Worm (Caenorhabditis elegans) whole organism, L1 larva: Measurements from ENCODE around the gene srz-19.

ENCODE experiments used
- aha-1 ChIP-seq: fragments of 150-350 bp; optimal IDR thresholded peaks from 2 replicates; lab custom pipeline; 2014; ENCODE audit warnings: missing biosample characterization, missing genetic modification characterization
- aly-2 ChIP-seq: fragments of 150-350 bp; optimal IDR thresholded peaks from 2 replicates; lab custom pipeline; 2014; ENCODE audit warnings: missing biosample characterization, missing genetic modification characterization
- ama-1 ChIP-seq: fragments of 150-350 bp; optimal IDR thresholded peaks from 2 replicates; lab custom pipeline; 2014
- blmp-1 ChIP-seq: fragments of 150-350 bp; optimal IDR thresholded peaks from 2 replicates; lab custom pipeline; 2014; ENCODE audit warnings: missing biosample characterization, missing genetic modification characterization
- ceh-8 ChIP-seq: fragments of 200-800 bp; sonication (Bioruptor generic); optimal IDR thresholded peaks from 2 replicates; lab custom pipeline; 2018; ENCODE audit warnings: mild to moderate bottlenecking, missing genetic modification characterization, moderate library complexity, missing compliant biosample characterization
- ceh-82 ChIP-seq, 3 experiments: fragments of 150-350 bp in 1 of 3; sonication (generic microtip) in 2 of 3; optimal IDR thresholded peaks; 2 replicates each; lab custom pipeline; 2014 to 2017; ENCODE audit warnings: missing biosample characterization in 3 of 3, missing genetic modification characterization in 3 of 3
- ceh-90 ChIP-seq: sonication (generic microtip); optimal IDR thresholded peaks from 2 replicates; lab custom pipeline; 2016; ENCODE audit warnings: missing genetic modification characterization, missing compliant biosample characterization
- dsc-1 ChIP-seq: sonication (generic microtip); optimal IDR thresholded peaks from 2 replicates; lab custom pipeline; 2016; ENCODE audit warnings: mild to moderate bottlenecking, missing genetic modification characterization, missing compliant biosample characterization
- efl-1 ChIP-seq, 4 experiments: fragments of 150-350 bp; optimal IDR thresholded peaks in 3 of 4; peaks in 1 of 4; 1 replicate in 1 of 4; 2 replicates in 3 of 4; lab custom pipeline; 2014; ENCODE audit warnings: missing biosample characterization in 2 of 4, missing genetic modification characterization in 2 of 4, missing genetic modification reagents in 2 of 4
- egl-13 ChIP-seq: sonication (generic microtip); optimal IDR thresholded peaks from 2 replicates; lab custom pipeline; 2016; ENCODE audit warnings: missing genotype, missing genetic modification reagents, missing genetic modification characterization, missing compliant biosample characterization
- elt-2 ChIP-seq: sonication (generic microtip); optimal IDR thresholded peaks from 2 replicates; lab custom pipeline; 2016; ENCODE audit warnings: missing genetic modification characterization, mild to moderate bottlenecking, inconsistent platforms, missing compliant biosample characterization, missing genetic modification reagents
- elt-3 ChIP-seq, 6 experiments: fragments of 150-350 bp in 1 of 6; sonication (generic microtip); optimal IDR thresholded peaks; 2 replicates each; lab custom pipeline; 2017 to 2018; ENCODE audit warnings: missing biosample characterization in 6 of 6, missing genetic modification characterization in 6 of 6, inconsistent platforms in 1 of 6
- fkh-10 ChIP-seq: sonication (generic microtip); optimal IDR thresholded peaks from 2 replicates; lab custom pipeline; 2017; ENCODE audit warnings: missing biosample characterization, missing genetic modification reagents, missing genetic modification characterization
- grh-1 ChIP-seq: fragments of 200-800 bp; sonication (Bioruptor generic); IDR thresholded peaks from 2 replicates; pipeline ENCODE4 v1.3.6; 2022; ENCODE audit warnings: missing genetic modification reagents, missing genetic modification characterization, missing compliant biosample characterization
- hlh-17 ChIP-seq: fragments of 200-800 bp; sonication (Bioruptor generic); optimal IDR thresholded peaks from 2 replicates; lab custom pipeline; 2018; ENCODE audit warnings: missing genetic modification characterization, mild to moderate bottlenecking, missing compliant biosample characterization, moderate library complexity, borderline replicate concordance
- isw-1 ChIP-seq: fragments of 200-800 bp; sonication (Bioruptor generic); IDR thresholded peaks from 2 replicates; pipeline ENCODE4 v1.3.6; 2022; ENCODE audit warnings: missing genetic modification characterization, missing compliant biosample characterization
- jun-1 ChIP-seq: fragments of 150-350 bp; optimal IDR thresholded peaks from 2 replicates; lab custom pipeline; 2014; ENCODE audit warnings: missing biosample characterization, missing genetic modification reagents, missing genetic modification characterization
- lin-15B ChIP-seq: fragments of 150-350 bp; sonication (generic microtip); optimal IDR thresholded peaks from 3 replicates; lab custom pipeline; 2014; ENCODE audit warnings: missing biosample characterization, missing genetic modification characterization
- lin-35 ChIP-seq, 2 experiments: fragments of 150-350 bp; optimal IDR thresholded peaks; 2 replicates each; lab custom pipeline; 2014; ENCODE audit warnings: missing biosample characterization in 2 of 2, missing genetic modification characterization in 2 of 2, missing genetic modification reagents in 2 of 2
- mab-9 ChIP-seq: fragments of 200-800 bp; sonication (Bioruptor generic); IDR thresholded peaks from 2 replicates; pipeline ENCODE4 v1.3.6; 2022; ENCODE audit warnings: missing genetic modification reagents, missing genetic modification characterization, missing compliant biosample characterization
- nhr-11 ChIP-seq: fragments of 150-350 bp; optimal IDR thresholded peaks from 2 replicates; lab custom pipeline; 2014; ENCODE audit warnings: missing biosample characterization, missing genetic modification characterization
- nhr-12 ChIP-seq: sonication (generic microtip); optimal IDR thresholded peaks from 2 replicates; lab custom pipeline; 2017; ENCODE audit warnings: missing biosample characterization, missing genetic modification characterization
- nhr-20 ChIP-seq: sonication (generic microtip); optimal IDR thresholded peaks from 2 replicates; lab custom pipeline; 2016; ENCODE audit warnings: mild to moderate bottlenecking, missing genetic modification characterization, missing compliant biosample characterization
- nhr-237 ChIP-seq: fragments of 150-350 bp; optimal IDR thresholded peaks from 2 replicates; lab custom pipeline; 2014; ENCODE audit warnings: missing biosample characterization, missing genetic modification characterization
- nhr-28 ChIP-seq: fragments of 150-350 bp; optimal IDR thresholded peaks from 2 replicates; lab custom pipeline; 2014; ENCODE audit warnings: missing biosample characterization, missing genetic modification characterization
- nhr-47 ChIP-seq: sonication (generic microtip); optimal IDR thresholded peaks from 2 replicates; lab custom pipeline; 2016; ENCODE audit warnings: mild to moderate bottlenecking, missing genetic modification characterization, moderate library complexity, missing compliant biosample characterization
- nhr-71 ChIP-seq: sonication (generic microtip); optimal IDR thresholded peaks from 2 replicates; lab custom pipeline; 2016; ENCODE audit warnings: mild to moderate bottlenecking, missing genetic modification characterization, moderate library complexity, missing compliant biosample characterization
- nhr-77 ChIP-seq: fragments of 150-350 bp; optimal IDR thresholded peaks from 2 replicates; lab custom pipeline; 2014; ENCODE audit warnings: missing biosample characterization, missing genetic modification characterization
- nhr-90 ChIP-seq: sonication (generic microtip); optimal IDR thresholded peaks from 2 replicates; lab custom pipeline; 2016; ENCODE audit warnings: mild to moderate bottlenecking, missing genetic modification characterization, missing compliant biosample characterization; ENCODE audit not compliant: poor library complexity
- pag-3 ChIP-seq: sonication (generic microtip); optimal IDR thresholded peaks from 2 replicates; lab custom pipeline; 2017; ENCODE audit warnings: missing genetic modification characterization, mild to moderate bottlenecking, missing compliant biosample characterization, antibody characterized with exemption, borderline replicate concordance; ENCODE audit not compliant: insufficient read depth
- pax-3 ChIP-seq: fragments of 200-800 bp; sonication (Bioruptor generic); optimal IDR thresholded peaks from 2 replicates; lab custom pipeline; 2018; ENCODE audit warnings: mild to moderate bottlenecking, missing genetic modification characterization, moderate library complexity, missing compliant biosample characterization
- pqm-1 ChIP-seq: sonication (generic microtip); optimal IDR thresholded peaks from 3 replicates; lab custom pipeline; 2017; ENCODE audit warnings: missing biosample characterization, missing genetic modification characterization
- skn-1 ChIP-seq: fragments of 150-350 bp; optimal IDR thresholded peaks from 2 replicates; lab custom pipeline; 2014; ENCODE audit warnings: missing biosample characterization, missing genetic modification characterization
- tlp-1 ChIP-seq: fragments of 150-350 bp; optimal IDR thresholded peaks from 2 replicates; lab custom pipeline; 2014; ENCODE audit warnings: missing biosample characterization, missing genetic modification characterization
- unc-30 ChIP-seq: sonication (generic microtip); optimal IDR thresholded peaks from 2 replicates; lab custom pipeline; 2017; ENCODE audit warnings: missing biosample characterization, missing genetic modification characterization
- ztf-4 ChIP-seq: fragments of 150-350 bp; optimal IDR thresholded peaks from 2 replicates; lab custom pipeline; 2014; ENCODE audit warnings: missing biosample characterization, missing genetic modification characterization

The srz-19 gene

ce11 chrIV:3941658-3942328 lies 22.2 kb downstream of the srz-19 start, which contains the start of gene clec-174:
Gene clec-174 (minus strand): TSS chrIV:3941708.
- TF ChIP-seq ceh-8 (GFP tag; lab: Kevin White, UChicago) (no peak), nhr-12 (tag; lab: Kevin White, UChicago) (no peak), aha-1 (no peak), nhr-77 (tag; lab: Kevin White, UChicago) (no peak), lin-35 (GFP tag; optimal IDR thresholded peaks at IDR 0.05; lab: Kevin White, UChicago) (no peak), aly-2 (tag; lab: Kevin White, UChicago) (no peak), nhr-11 (no peak), pqm-1 (tag; lab: Kevin White, UChicago) (no peak), nhr-90 (tag; lab: Kevin White, UChicago) (no peak), tlp-1 (tag; lab: Kevin White, UChicago) (no peak), ceh-82 (tag; optimal IDR thresholded peaks at IDR 0.05; lab: Kevin White, UChicago) (no peak), ztf-4 (no peak), mab-9 (no peak), isw-1 (no peak)
- TF ChIP-seq, all 84 proteins: peak for 0

ce11 chrIV:3943003-3943402 lies 23.4 kb downstream of the srz-19 start, which contains the start of gene Y46C8AL.11:
Gene Y46C8AL.11 (plus strand): TSS chrIV:3943303.
- TF ChIP-seq efl-1 (optimal IDR thresholded peaks at IDR 0.05; lab: Kevin White, UChicago) (no peak), efl-1 (GFP tag; optimal IDR thresholded peaks at IDR 0.05 in 1 of 2; lab: Kevin White, UChicago) (no peak), pax-3 (tag; lab: Kevin White, UChicago) (no peak), ama-1 (lab: Kevin White, UChicago) (no peak), nhr-11 (no peak), nhr-71 (tag; lab: Kevin White, UChicago) (no peak), elt-3 (tag; optimal IDR thresholded peaks at IDR 0.05; lab: Kevin White, UChicago) (no peak), nhr-20 (tag; lab: Kevin White, UChicago) (no peak), pag-3 (tag; lab: Kevin White, UChicago) (no peak)
- TF ChIP-seq, all 84 proteins: peak for 0

ce11 chrIV:3944459-3944858 lies 24.9 kb downstream of the srz-19 start, which contains the start of gene clec-72:
Gene clec-72 (plus strand): TSS chrIV:3944816.
- TF ChIP-seq ama-1 (lab: Kevin White, UChicago) (no peak), nhr-47 (no peak), mab-9 (no peak), ceh-90 (tag; lab: Kevin White, UChicago) (no peak), jun-1 (tag; lab: Kevin White, UChicago) (peak; percentile 78), efl-1 (optimal IDR thresholded peaks at IDR 0.05; lab: Kevin White, UChicago) (no peak), efl-1 (GFP tag; optimal IDR thresholded peaks at IDR 0.05 in 1 of 2; lab: Kevin White, UChicago) (no peak), dsc-1 (no peak), elt-2 (tag; lab: Kevin White, UChicago) (peak; percentile 98), nhr-237 (tag; lab: Kevin White, UChicago) (no peak), unc-30 (tag; lab: Kevin White, UChicago) (no peak), pqm-1 (tag; lab: Kevin White, UChicago) (peak; percentile 78), blmp-1 (no peak), nhr-20 (tag; lab: Kevin White, UChicago) (peak; percentile 13), fkh-10 (no peak), lin-35 (GFP tag; optimal IDR thresholded peaks at IDR 0.05; lab: Kevin White, UChicago) (peak in 1 of 2 experiments; percentile 10), skn-1 (tag; lab: Kevin White, UChicago) (no peak), lin-15B (no peak), grh-1 (GFP tag; lab: Robert Waterston, UW) (no peak), egl-13 (tag; lab: Kevin White, UChicago) (no peak), hlh-17 (no peak), nhr-28 (tag; lab: Kevin White, UChicago) (no peak), ceh-8 (GFP tag; lab: Kevin White, UChicago) (no peak)
